Fruit fly (Drosophila melanogaster) S2 (cell line): ENCODE measurements around the gene trio.

Source experiments
- CG8478 ChIP-seq: fragments of >200 bp; optimal IDR thresholded peaks from 2 replicates; lab custom pipeline; 2018
- CTCF ChIP-seq, 2 experiments: fragments of >200 bp; optimal IDR thresholded peaks; 2 replicates each; lab custom pipeline; 2018

trio gene

dm6 chr3L:1034190-1034886 is at the start of gene trio, which contains the start of gene CG9205:
Gene trio, minus strand, starts transcription at chr3L:1034875.
Gene CG9205, plus strand, starts transcription at chr3L:1034697.
- TF ChIP-seq CTCF (optimal IDR thresholded peaks at IDR 0.05; lab: Kevin White, UChicago) (no peak), CG8478 (lab: Kevin White, UChicago) (no peak)

dm6 chr3L:1083323-1083722 is 48.6 kb upstream of the trio start:
- TF ChIP-seq CG8478 (lab: Kevin White, UChicago) (no peak), CTCF (optimal IDR thresholded peaks at IDR 0.05; lab: Kevin White, UChicago) (no peak)

- TF ChIP-seq CTCF (optimal IDR thresholded peaks at IDR 0.05; lab: Kevin White, UChicago): no peak
- TF ChIP-seq CG8478 (lab: Kevin White, UChicago): no peak
These were observed 48.2 kb upstream of the trio start for dm6 chr3L:1082883-1083282.

DNA sequence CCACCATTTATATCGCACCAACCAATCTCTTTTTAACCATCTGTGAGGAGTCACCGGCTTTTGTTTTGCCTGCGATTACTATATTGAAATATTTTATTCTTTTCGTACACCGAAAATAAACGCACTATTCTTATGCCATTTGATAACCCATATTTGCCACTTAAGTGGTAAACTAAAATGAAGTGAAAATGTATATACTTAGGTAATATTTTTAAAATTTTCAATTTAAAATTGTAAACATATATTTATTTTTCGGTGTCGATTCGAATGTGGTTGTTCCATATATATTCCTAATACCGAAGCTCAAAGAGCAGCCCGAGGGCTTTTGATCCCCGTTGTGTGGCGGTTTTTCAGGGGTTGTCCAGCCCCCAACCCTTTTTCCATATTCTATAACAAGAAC is 43.6 kb upstream of the trio start:
- TF ChIP-seq CG8478 (lab: Kevin White, UChicago): no peak
- TF ChIP-seq CTCF (optimal IDR thresholded peaks at IDR 0.05; lab: Kevin White, UChicago): no peak

DNA sequence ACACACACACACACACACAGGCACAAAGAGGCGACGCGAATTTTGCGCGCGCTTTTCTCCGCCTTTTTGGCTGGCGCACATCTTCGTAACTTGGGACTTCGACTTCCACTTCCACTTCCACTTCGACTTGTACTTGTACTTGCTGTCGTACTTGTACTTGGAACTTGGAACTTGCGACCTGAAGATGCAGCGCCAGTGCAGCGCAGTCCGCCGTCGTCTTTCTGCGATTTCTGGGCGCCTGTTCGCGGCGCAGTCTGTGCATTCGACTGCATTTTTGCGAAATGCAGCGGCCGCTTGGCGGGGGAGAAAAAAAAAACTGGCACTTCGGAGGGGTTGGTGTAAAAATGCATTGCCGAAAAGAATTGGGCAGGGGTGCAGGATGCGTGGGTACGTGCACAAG is 42.4 kb upstream of the trio start:
- TF ChIP-seq CG8478 (lab: Kevin White, UChicago): no peak

DNA sequence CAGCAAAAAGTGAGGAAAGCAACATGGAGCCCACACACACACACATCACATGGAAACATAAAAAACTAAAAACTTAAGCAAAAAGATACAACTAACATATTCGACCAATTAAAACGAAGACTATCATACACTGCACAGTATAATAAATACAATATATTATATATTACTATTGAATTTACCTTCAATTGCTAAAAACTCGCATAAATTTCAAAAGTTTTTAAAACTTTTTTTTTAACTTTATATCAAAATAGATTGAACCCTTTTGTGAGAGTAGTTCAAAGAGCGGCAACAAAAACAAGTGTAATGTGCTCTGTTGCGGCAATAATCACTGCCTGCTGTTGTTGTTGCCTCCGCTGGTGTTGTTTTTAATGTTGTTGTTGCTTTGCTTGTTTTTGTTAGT is 29.7 kb upstream of the trio start:
- TF ChIP-seq CTCF (optimal IDR thresholded peaks at IDR 0.05; lab: Kevin White, UChicago) (no peak), CG8478 (lab: Kevin White, UChicago) (no peak)

- TF ChIP-seq CTCF (optimal IDR thresholded peaks at IDR 0.05; lab: Kevin White, UChicago) (no peak), CG8478 (lab: Kevin White, UChicago) (no peak)
These were observed 27.8 kb upstream of the trio start for dm6 chr3L:1062463-1062862.

dm6 chr3L:1055932-1056331 is 21.3 kb upstream of the trio start:
- TF ChIP-seq CG8478 (lab: Kevin White, UChicago) (no peak), CTCF (optimal IDR thresholded peaks at IDR 0.05; lab: Kevin White, UChicago) (no peak)

DNA sequence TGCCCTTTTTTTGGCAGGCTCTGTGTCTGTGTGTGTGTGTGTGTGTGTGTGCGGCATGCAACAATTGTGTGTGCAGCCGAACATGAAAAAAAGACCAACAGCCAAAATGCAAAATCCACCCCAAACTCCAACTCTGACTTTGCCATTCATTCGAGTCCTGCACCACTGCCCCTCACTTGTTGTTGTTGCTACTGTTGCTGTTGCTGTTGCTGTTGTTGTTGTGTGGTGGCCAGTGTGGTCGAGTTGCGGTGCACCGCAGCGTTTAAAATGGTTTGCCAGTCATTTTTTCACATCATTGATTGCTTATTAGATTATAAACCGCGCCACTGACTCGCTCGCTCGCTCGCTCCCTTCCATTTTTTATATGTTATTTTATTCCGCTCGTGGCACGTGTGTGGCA is 11.8 kb upstream of the trio start:
- TF ChIP-seq CG8478 (lab: Kevin White, UChicago): no peak
- no peak for TF ChIP-seq CTCF (optimal IDR thresholded peaks at IDR 0.05; lab: Kevin White, UChicago)

DNA sequence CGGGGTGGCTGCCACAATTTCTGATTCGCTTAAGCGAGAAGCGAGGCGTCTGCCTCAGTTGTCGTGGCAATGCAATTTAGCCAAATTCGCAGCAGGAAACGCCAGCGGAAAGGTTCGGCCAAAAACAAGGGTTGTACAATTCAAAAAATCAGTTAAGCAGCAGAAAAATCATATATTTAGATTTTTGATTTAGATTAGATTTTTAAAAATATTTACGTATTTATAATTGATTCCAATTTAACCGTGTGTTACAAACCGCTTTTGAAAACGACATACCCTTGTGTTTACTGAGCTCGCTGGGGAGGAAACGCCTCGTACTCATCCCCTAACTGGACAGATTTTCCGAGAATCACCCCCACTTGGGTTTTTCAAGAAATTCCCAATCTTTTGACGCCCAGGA is 8.9 kb upstream of the trio start:
- no peak for TF ChIP-seq CG8478 (lab: Kevin White, UChicago)
- no peak for TF ChIP-seq CTCF (optimal IDR thresholded peaks at IDR 0.05; lab: Kevin White, UChicago)

DNA sequence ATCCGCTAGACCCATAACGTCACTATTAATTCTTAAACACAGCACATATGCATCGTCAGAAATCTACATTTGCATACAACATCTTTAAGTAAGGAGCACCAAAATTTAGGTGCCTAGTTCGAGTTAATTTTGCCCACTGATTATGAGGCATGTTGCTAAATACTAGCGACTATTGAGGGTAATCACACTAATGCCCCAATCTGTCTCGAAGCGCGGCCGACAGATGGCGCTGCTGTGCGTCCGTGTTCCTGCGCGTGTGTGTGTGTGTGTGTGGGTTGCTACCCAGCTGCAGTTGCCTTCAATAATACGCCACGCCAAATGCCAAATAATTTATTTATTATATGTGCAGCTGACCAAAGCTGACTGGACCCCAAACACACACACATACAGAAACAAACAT is 6.7 kb upstream of the trio start:
- no peak for TF ChIP-seq CG8478 (lab: Kevin White, UChicago)
- TF ChIP-seq CTCF (optimal IDR thresholded peaks at IDR 0.05; lab: Kevin White, UChicago): peak; percentile 83 to 90

DNA sequence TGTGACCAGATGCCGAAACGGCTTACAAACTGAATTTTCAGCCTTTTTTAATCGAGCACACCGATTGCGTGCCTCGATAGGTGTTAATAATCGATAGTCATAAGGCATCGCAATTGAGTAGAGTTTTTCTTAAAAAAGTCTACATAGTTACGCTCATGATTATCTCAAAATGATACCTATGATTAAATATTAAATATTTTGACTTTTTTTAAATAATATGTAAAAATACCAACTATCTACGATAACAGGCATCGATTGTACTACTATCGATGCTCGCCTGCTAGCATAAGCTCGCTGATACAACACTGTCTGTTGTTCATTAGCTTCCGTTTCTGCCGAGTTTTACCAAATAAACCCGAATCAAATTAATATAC is 199 bp upstream of the trio start:
- TF ChIP-seq CTCF (optimal IDR thresholded peaks at IDR 0.05; lab: Kevin White, UChicago): no peak
- no peak for TF ChIP-seq CG8478 (lab: Kevin White, UChicago)

- TF ChIP-seq CTCF (optimal IDR thresholded peaks at IDR 0.05; lab: Kevin White, UChicago) (no peak), CG8478 (lab: Kevin White, UChicago) (no peak)
These were observed 987 bp downstream of the trio start for dm6 chr3L:1033688-1034087.

- TF ChIP-seq CTCF (optimal IDR thresholded peaks at IDR 0.05; lab: Kevin White, UChicago) (no peak), CG8478 (lab: Kevin White, UChicago) (no peak)
These were observed 2.1 kb downstream of the trio start for dm6 chr3L:1032569-1032968.

dm6 chr3L:1031716-1032115 is 3.0 kb downstream of the trio start:
- TF ChIP-seq CTCF (optimal IDR thresholded peaks at IDR 0.05; lab: Kevin White, UChicago) (no peak), CG8478 (lab: Kevin White, UChicago) (no peak)

- TF ChIP-seq CTCF (optimal IDR thresholded peaks at IDR 0.05; lab: Kevin White, UChicago): no peak
- no peak for TF ChIP-seq CG8478 (lab: Kevin White, UChicago)
These were observed 3.6 kb downstream of the trio start for dm6 chr3L:1030908-1031545.
